Fruit fly (Drosophila melanogaster) whole organism, wandering third instar larva: ENCODE results near the gene GluProRS.

Experiments
- Abd-B ChIP-seq: fragments of >200 bp; optimal IDR thresholded peaks from 2 replicates; lab custom pipeline; 2017; ENCODE audit warnings: missing biosample characterization, missing genetic modification characterization
- CG32264 ChIP-seq: fragments of 200-800 bp; sonication (Bioruptor generic); optimal IDR thresholded peaks from 2 replicates; lab custom pipeline; 2016; ENCODE audit warnings: missing biosample characterization, missing genetic modification characterization
- CG9705 ChIP-seq: fragments of 200-800 bp; sonication (Bioruptor generic); optimal IDR thresholded peaks from 2 replicates; lab custom pipeline; 2018; ENCODE audit warnings: missing biosample characterization, mild to moderate bottlenecking, missing genetic modification characterization
- CrebA ChIP-seq: fragments of 200-800 bp; sonication (Bioruptor generic); optimal IDR thresholded peaks from 2 replicates; lab custom pipeline; 2016; ENCODE audit warnings: missing biosample characterization, mild to moderate bottlenecking, missing genetic modification characterization, borderline replicate concordance
- Dfd ChIP-seq: fragments of >200 bp; optimal IDR thresholded peaks from 2 replicates; lab custom pipeline; 2017; ENCODE audit warnings: missing biosample characterization, missing genetic modification characterization
- Dif ChIP-seq: fragments of 200-275, 200-300 bp; sonication (Bioruptor generic); optimal IDR thresholded peaks from 2 replicates; lab custom pipeline; 2018; ENCODE audit warnings: missing biosample characterization, missing genetic modification characterization; ENCODE audit not compliant: partially characterized antibody
- GATAd ChIP-seq: sonication (Bioruptor generic); optimal IDR thresholded peaks from 2 replicates; lab custom pipeline; 2016; ENCODE audit warnings: missing biosample characterization, missing genetic modification characterization
- HLH106 ChIP-seq: fragments of 200-800 bp; optimal IDR thresholded peaks from 3 replicates; lab custom pipeline; 2019; ENCODE audit warnings: missing biosample characterization, mild to moderate bottlenecking, missing genetic modification characterization, moderate library complexity
- Hnf4 ChIP-seq: fragments of 200-800 bp; sonication (Bioruptor generic); optimal IDR thresholded peaks from 2 replicates; lab custom pipeline; 2016; ENCODE audit warnings: missing biosample characterization, mild to moderate bottlenecking, missing genetic modification characterization
- Hr78 ChIP-seq: fragments of >200 bp; optimal IDR thresholded peaks from 2 replicates; lab custom pipeline; 2017; ENCODE audit warnings: missing biosample characterization, missing genetic modification characterization
- Hr83 ChIP-seq: fragments of 200-300 bp; sonication (Bioruptor generic); optimal IDR thresholded peaks from 2 replicates; lab custom pipeline; 2016; ENCODE audit warnings: missing biosample characterization, mild to moderate bottlenecking, missing genetic modification characterization, moderate library complexity; ENCODE audit not compliant: poor library complexity, severe bottlenecking
- Jra ChIP-seq: sonication (Bioruptor generic); optimal IDR thresholded peaks from 2 replicates; lab custom pipeline; 2016; ENCODE audit warnings: missing biosample characterization, missing genetic modification characterization
- Mio ChIP-seq: sonication (Bioruptor generic); optimal IDR thresholded peaks from 2 replicates; lab custom pipeline; 2016; ENCODE audit warnings: missing biosample characterization, missing genetic modification characterization
- Myc ChIP-seq: fragments of >200 bp; optimal IDR thresholded peaks from 2 replicates; lab custom pipeline; 2017
- N ChIP-seq: fragments of >200 bp; optimal IDR thresholded peaks from 2 replicates; lab custom pipeline; 2018; ENCODE audit warnings: missing biosample characterization, missing external identifiers, missing genetic modification characterization
- OdsH ChIP-seq: fragments of 200-800 bp; sonication (Bioruptor generic); optimal IDR thresholded peaks from 2 replicates; lab custom pipeline; 2016; ENCODE audit warnings: missing biosample characterization, mild to moderate bottlenecking, missing genetic modification characterization
- Rel ChIP-seq, 2 experiments: fragments of 200-800 bp; sonication (Bioruptor generic) in 1 of 2; optimal IDR thresholded peaks; 2 replicates in 1 of 2; 3 replicates in 1 of 2; lab custom pipeline; 2016 to 2019; ENCODE audit warnings: mild to moderate bottlenecking in 2 of 2, missing biosample characterization in 2 of 2, missing genetic modification characterization in 2 of 2, moderate library complexity in 1 of 2
- Sp1 ChIP-seq: fragments of 200-800 bp; sonication (Bioruptor generic); optimal IDR thresholded peaks from 3 replicates; lab custom pipeline; 2019; ENCODE audit warnings: missing biosample characterization, mild to moderate bottlenecking, missing genetic modification characterization, moderate library complexity
- Vsx2 ChIP-seq: fragments of 200-300, 225-300 bp; sonication (Bioruptor generic); optimal IDR thresholded peaks from 2 replicates; lab custom pipeline; 2018; ENCODE audit warnings: missing biosample characterization, missing genetic modification characterization; ENCODE audit not compliant: partially characterized antibody
- br ChIP-seq: fragments of 200-800 bp; sonication (Bioruptor generic); optimal IDR thresholded peaks from 2 replicates; lab custom pipeline; 2016; ENCODE audit warnings: missing biosample characterization, missing genetic modification characterization
- brk ChIP-seq: fragments of 200-800 bp; sonication (Bioruptor generic); optimal IDR thresholded peaks from 2 replicates; lab custom pipeline; 2016; ENCODE audit warnings: missing biosample characterization, mild to moderate bottlenecking, missing genetic modification characterization
- dl ChIP-seq, 2 experiments: fragments of 175-275, 200-275 bp in 1 of 2; fragments of 200-275 bp in 1 of 2; sonication (Bioruptor generic); optimal IDR thresholded peaks; lab custom pipeline; 2018; ENCODE audit warnings: mild to moderate bottlenecking in 2 of 2, missing biosample characterization in 2 of 2, missing genetic modification characterization in 2 of 2, moderate library complexity in 2 of 2; ENCODE audit not compliant: partially characterized antibody in 2 of 2, insufficient read depth in 1 of 2
- dmrt93B ChIP-seq: fragments of 200-800 bp; sonication (Bioruptor generic); optimal IDR thresholded peaks from 2 replicates; lab custom pipeline; 2018; ENCODE audit warnings: missing biosample characterization, mild to moderate bottlenecking, missing genetic modification characterization
- dsf ChIP-seq: sonication (Bioruptor generic); optimal IDR thresholded peaks from 2 replicates; lab custom pipeline; 2016; ENCODE audit warnings: missing biosample characterization, missing genetic modification characterization, borderline replicate concordance
- ey ChIP-seq: fragments of 200-800 bp; sonication (Bioruptor generic); optimal IDR thresholded peaks from 2 replicates; lab custom pipeline; 2016; ENCODE audit warnings: missing biosample characterization, missing genetic modification characterization
- foxo ChIP-seq, 2 experiments: fragments of 200-800 bp; sonication (Bioruptor generic); optimal IDR thresholded peaks; 2 replicates in 1 of 2; 3 replicates in 1 of 2; lab custom pipeline; 2016 to 2017; ENCODE audit warnings: missing biosample characterization in 2 of 2, missing genetic modification characterization in 2 of 2
- fru ChIP-seq: fragments of 200-800 bp; sonication (Bioruptor generic); optimal IDR thresholded peaks from 3 replicates; lab custom pipeline; 2016; ENCODE audit warnings: missing biosample characterization, mild to moderate bottlenecking, missing genetic modification characterization
- h ChIP-seq: fragments of 200-800 bp; sonication (Bioruptor generic); optimal IDR thresholded peaks from 3 replicates; lab custom pipeline; 2016; ENCODE audit warnings: missing biosample characterization, mild to moderate bottlenecking, missing genetic modification characterization
- jim ChIP-seq: fragments of 175-275, 200-325 bp; sonication (Bioruptor generic); optimal IDR thresholded peaks from 2 replicates; lab custom pipeline; 2016; ENCODE audit warnings: missing biosample characterization, mild to moderate bottlenecking, missing genetic modification characterization
- lola ChIP-seq: fragments of >200 bp; optimal IDR thresholded peaks from 2 replicates; lab custom pipeline; 2017; ENCODE audit warnings: missing biosample characterization, missing genetic modification characterization
- pan ChIP-seq: fragments of >200 bp; optimal IDR thresholded peaks from 2 replicates; lab custom pipeline; 2017
- psq ChIP-seq: fragments of 200-800 bp; sonication (Bioruptor generic); optimal IDR thresholded peaks from 3 replicates; lab custom pipeline; 2017; ENCODE audit warnings: missing biosample characterization, mild to moderate bottlenecking, missing genetic modification characterization, moderate library complexity
- rgr ChIP-seq: fragments of 200-800 bp; sonication (Bioruptor generic); optimal IDR thresholded peaks from 3 replicates; lab custom pipeline; 2016; ENCODE audit warnings: missing biosample characterization, mild to moderate bottlenecking, missing genetic modification characterization
- sage ChIP-seq: fragments of 200-800 bp; sonication (Bioruptor generic); optimal IDR thresholded peaks from 2 replicates; lab custom pipeline; 2016; ENCODE audit warnings: missing biosample characterization, mild to moderate bottlenecking, missing genetic modification characterization
- sv ChIP-seq: fragments of 200-800 bp; sonication (Bioruptor generic); optimal IDR thresholded peaks from 3 replicates; lab custom pipeline; 2016; ENCODE audit warnings: missing biosample characterization, missing genetic modification characterization
- tai ChIP-seq: sonication (Bioruptor generic); optimal IDR thresholded peaks from 2 replicates; lab custom pipeline; 2016; ENCODE audit warnings: missing biosample characterization, missing genetic modification characterization
- usp ChIP-seq: fragments of >200 bp; optimal IDR thresholded peaks from 2 replicates; lab custom pipeline; 2017; ENCODE audit warnings: missing biosample characterization, missing genetic modification characterization
- woc ChIP-seq: sonication (Bioruptor generic); optimal IDR thresholded peaks from 2 replicates; lab custom pipeline; 2016; ENCODE audit warnings: missing biosample characterization, mild to moderate bottlenecking, missing genetic modification characterization

GluProRS gene

DNA sequence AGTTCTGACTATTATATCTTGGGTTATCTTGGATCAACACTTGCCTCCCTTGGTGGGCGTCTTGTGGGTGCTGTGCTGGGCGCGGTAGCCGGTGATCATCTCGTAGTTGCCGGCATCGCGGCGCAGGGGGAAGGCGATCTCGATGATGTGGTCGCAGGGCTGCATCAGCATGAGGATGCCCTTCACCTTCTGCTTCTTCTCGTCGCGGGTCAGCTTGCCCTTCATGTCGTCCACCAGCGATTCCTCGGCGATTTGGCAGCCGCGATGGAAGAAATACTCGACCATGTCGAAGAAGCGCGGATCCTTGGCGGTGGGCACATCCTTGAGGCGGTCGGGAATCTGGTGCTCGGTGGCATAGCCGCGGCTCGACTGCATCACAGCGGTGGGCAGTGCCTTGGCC, 15.6 kb downstream of the GluProRS start:
- TF ChIP-seq GATAd (no peak), woc (GFP tag; lab: Kevin White, UChicago) (no peak), usp (GFP tag; lab: Kevin White, UChicago) (no peak), lola (GFP tag; lab: Kevin White, UChicago) (no peak), OdsH (GFP tag; lab: Kevin White, UChicago) (no peak), Myc (lab: Kevin White, UChicago) (no peak), Dif (GFP tag; lab: Kevin White, UChicago) (no peak), CrebA (GFP tag; lab: Kevin White, UChicago) (no peak), ey (no peak), psq (GFP tag; lab: Kevin White, UChicago) (no peak), Rel (GFP tag; optimal IDR thresholded peaks at IDR 0.05; lab: Kevin White, UChicago) (no peak), Rel (tag; optimal IDR thresholded peaks at IDR 0.05; lab: Kevin White, UChicago) (no peak), Hr83 (no peak), Vsx2 (GFP tag; lab: Kevin White, UChicago) (no peak), sage (no peak), sv (no peak), Mio (GFP tag; lab: Kevin White, UChicago) (no peak), dmrt93B (GFP tag; lab: Kevin White, UChicago) (no peak), brk (GFP tag; lab: Kevin White, UChicago) (no peak)

DNA sequence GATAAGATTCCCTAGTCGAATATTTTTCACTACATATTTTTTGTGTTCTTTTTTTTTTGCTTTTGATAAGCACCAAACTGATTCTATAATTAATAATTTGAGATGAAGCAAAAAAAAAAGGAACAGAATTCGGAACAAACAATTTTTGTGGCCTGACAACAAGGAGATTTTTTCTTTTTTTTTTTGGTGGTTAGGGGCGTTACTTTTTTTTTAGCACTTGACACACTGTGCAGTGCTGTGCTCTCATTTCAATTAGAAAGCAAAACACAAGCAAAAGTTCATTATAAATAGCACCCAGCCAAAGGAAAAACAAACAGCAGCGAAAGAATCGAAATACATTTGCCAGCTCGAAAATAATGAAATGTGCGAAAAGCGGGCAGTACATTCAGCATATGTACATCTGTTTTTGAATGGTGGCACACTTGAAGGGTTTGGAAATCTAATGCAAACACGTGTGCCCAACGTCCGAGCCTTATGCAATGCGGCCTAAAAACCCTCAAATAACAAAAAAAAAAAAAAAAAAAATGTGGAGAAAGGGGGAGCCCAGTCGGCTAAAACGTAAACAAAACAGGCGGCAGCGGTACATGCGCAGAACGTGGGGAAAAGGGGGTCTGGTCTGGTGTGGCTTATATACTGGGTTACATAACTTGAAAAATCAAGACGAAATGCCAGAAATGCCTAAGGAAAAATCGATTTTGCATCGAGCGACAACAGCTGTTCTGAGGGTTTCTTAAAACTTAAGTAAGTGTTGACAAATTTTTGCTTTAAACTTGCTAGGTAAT, 16.4 kb downstream of the GluProRS start:
- TF ChIP-seq tai (GFP tag; lab: Kevin White, UChicago) = no peak
- TF ChIP-seq dl (GFP tag; optimal IDR thresholded peaks at IDR 0.05; lab: Kevin White, UChicago; ENCODE audit: insufficient read depth in 1 of 2, partially characterized antibody in 2 of 2) = no peak
- no peak for TF ChIP-seq sage
- TF ChIP-seq N (GFP tag; lab: Kevin White, UChicago) = no peak
- no peak for TF ChIP-seq Dfd (GFP tag; lab: Kevin White, UChicago)
- no peak for TF ChIP-seq dsf
- TF ChIP-seq Abd-B = no peak
- peak; percentile 29 for TF ChIP-seq woc (GFP tag; lab: Kevin White, UChicago)
- no peak for TF ChIP-seq usp (GFP tag; lab: Kevin White, UChicago)
- TF ChIP-seq Jra (GFP tag; lab: Kevin White, UChicago) = no peak
- no peak for TF ChIP-seq Myc (lab: Kevin White, UChicago)
- TF ChIP-seq CG32264 (GFP tag; lab: Kevin White, UChicago) = no peak
- no peak for TF ChIP-seq Hr78
- no peak for TF ChIP-seq CrebA (GFP tag; lab: Kevin White, UChicago)
- no peak for TF ChIP-seq sv
- TF ChIP-seq OdsH (GFP tag; lab: Kevin White, UChicago) = no peak
- no peak for TF ChIP-seq Sp1 (GFP tag; lab: Kevin White, UChicago)
- TF ChIP-seq Hr83 = no peak
- peak; percentile 21 for TF ChIP-seq ey
- TF ChIP-seq jim (GFP tag; lab: Kevin White, UChicago) = no peak
- no peak for TF ChIP-seq br (GFP tag; lab: Kevin White, UChicago)
- TF ChIP-seq lola (GFP tag; lab: Kevin White, UChicago) = no peak
- TF ChIP-seq Dif (GFP tag; lab: Kevin White, UChicago) = no peak
- no peak for TF ChIP-seq pan (lab: Kevin White, UChicago)
- no peak for TF ChIP-seq HLH106 (tag; lab: Kevin White, UChicago)
- TF ChIP-seq Vsx2 (GFP tag; lab: Kevin White, UChicago) = no peak
- TF ChIP-seq Mio (GFP tag; lab: Kevin White, UChicago) = no peak
- no peak for TF ChIP-seq dmrt93B (GFP tag; lab: Kevin White, UChicago)
- TF ChIP-seq GATAd = no peak
- TF ChIP-seq rgr (GFP tag; lab: Kevin White, UChicago) = peak; percentile 2
- TF ChIP-seq foxo (GFP tag; optimal IDR thresholded peaks at IDR 0.05; lab: Kevin White, UChicago) = peak; percentile 34 to 50
- peak; percentile 30 for TF ChIP-seq h (GFP tag; lab: Kevin White, UChicago)
- no peak for TF ChIP-seq CG9705 (GFP tag; lab: Kevin White, UChicago)
- TF ChIP-seq Rel (GFP tag; optimal IDR thresholded peaks at IDR 0.05; lab: Kevin White, UChicago) = peak; percentile 19
- TF ChIP-seq Rel (tag; optimal IDR thresholded peaks at IDR 0.05; lab: Kevin White, UChicago) = peak; percentile 71
- TF ChIP-seq Hnf4 (GFP tag; lab: Kevin White, UChicago) = peak; percentile 20
- no peak for TF ChIP-seq psq (GFP tag; lab: Kevin White, UChicago)
- no peak for TF ChIP-seq brk (GFP tag; lab: Kevin White, UChicago)
- peak; percentile 30 for TF ChIP-seq fru
